Fruit fly (Drosophila melanogaster): ENCODE results near the gene Lsd-2.

The Lsd-2 gene

DNA sequence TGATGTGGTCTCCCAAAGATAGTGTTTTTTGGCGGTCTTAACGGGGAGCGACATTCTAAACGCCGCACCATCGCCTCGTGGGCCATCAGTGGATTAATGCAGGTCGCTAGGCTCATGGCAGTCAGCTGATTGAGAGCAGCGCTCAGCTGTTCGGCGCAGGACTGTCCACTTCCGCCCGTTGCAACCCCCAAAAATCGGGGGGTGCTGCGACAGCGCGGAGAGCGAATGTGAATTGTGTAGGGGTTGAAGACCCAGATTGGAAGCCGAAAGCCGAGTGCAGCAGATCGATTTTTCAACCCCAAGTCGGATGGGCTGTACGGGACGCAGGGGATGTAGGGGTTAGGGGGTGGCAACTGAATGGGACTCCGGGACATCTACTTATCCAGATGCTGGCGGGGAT is 13.4 kb downstream of the Lsd-2 start (continued):
- TF ChIP-seq pzg (GFP tag; optimal IDR thresholded peaks at IDR 0.05), result peak; percentile 26
- peak; percentile 98 for TF ChIP-seq onecut (GFP tag; IDR thresholded peaks at IDR 0.05)
- TF ChIP-seq CG17361 (GFP tag; IDR thresholded peaks at IDR 0.05), result no peak

DNA sequence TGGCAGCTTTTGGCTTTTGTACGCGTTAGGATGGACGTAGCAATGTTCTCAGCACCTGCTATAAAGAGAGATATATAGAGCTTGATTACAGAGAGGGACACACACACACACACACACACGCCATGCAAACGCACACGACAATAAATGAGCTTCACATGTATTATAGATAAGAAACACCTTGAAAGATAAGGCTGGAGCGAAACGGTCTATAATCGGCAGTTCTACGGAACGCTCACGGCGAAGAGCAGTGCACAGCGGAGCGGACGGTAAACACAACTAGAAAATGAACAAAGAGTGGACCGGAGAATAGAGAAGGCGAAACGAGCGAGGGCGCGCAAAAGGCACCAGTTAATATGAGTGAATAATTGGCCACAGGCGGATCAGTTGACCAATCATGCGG is 27.3 kb downstream of the Lsd-2 start:
- peak; percentile 52 for TF ChIP-seq CG10543 (GFP tag; optimal IDR thresholded peaks at IDR 0.05)
- TF ChIP-seq CG18764 (GFP tag; optimal IDR thresholded peaks at IDR 0.05), result no peak
- peak; percentile 22 for TF ChIP-seq Med (GFP tag)
- peak; percentile 52 for TF ChIP-seq exex (tag; optimal IDR thresholded peaks at IDR 0.05)
- TF ChIP-seq CG12744 (GFP tag; optimal IDR thresholded peaks at IDR 0.05), result no peak
- TF ChIP-seq CG9437 (GFP tag; optimal IDR thresholded peaks at IDR 0.05), result no peak
- TF ChIP-seq grn (GFP tag; optimal IDR thresholded peaks at IDR 0.05), result peak; percentile 36
- no peak for TF ChIP-seq lilli (GFP tag; optimal IDR thresholded peaks at IDR 0.05)
- TF ChIP-seq Trl (optimal IDR thresholded peaks at IDR 0.05), result peak; percentile 10 to 72
- TF ChIP-seq Trl (GFP tag; optimal IDR thresholded peaks at IDR 0.05), result no peak
- peak; percentile 77 for TF ChIP-seq pros (GFP tag; optimal IDR thresholded peaks at IDR 0.05)
- TF ChIP-seq GATAe (GFP tag; conservative IDR thresholded peaks at IDR 0.05), result peak; percentile 86
- no peak for TF ChIP-seq CG18011 (GFP tag; optimal IDR thresholded peaks at IDR 0.05)
- TF ChIP-seq CG34376 (GFP tag; optimal IDR thresholded peaks at IDR 0.05), result peak; percentile 62
- TF ChIP-seq Oli (tag; optimal IDR thresholded peaks at IDR 0.05), result no peak
- TF ChIP-seq z (GFP tag; IDR thresholded peaks at IDR 0.05), result peak; percentile 55; the same call in 2 of the 3 replicates
- TF ChIP-seq lab (GFP tag; optimal IDR thresholded peaks at IDR 0.05), result peak; percentile 25
- no peak for TF ChIP-seq Dfd (GFP tag; optimal IDR thresholded peaks at IDR 0.05)
- TF ChIP-seq chinmo (GFP tag; IDR thresholded peaks at IDR 0.05; ENCODE audit: partially characterized antibody), result peak; percentile 78; the same call in 1 of the 4 replicates
- peak; percentile 10 for TF ChIP-seq pfk (GFP tag; optimal IDR thresholded peaks at IDR 0.05)
- TF ChIP-seq ftz-f1 (GFP tag; optimal IDR thresholded peaks at IDR 0.05), result peak; percentile 88
- TF ChIP-seq NfI (GFP tag; optimal IDR thresholded peaks at IDR 0.05), result no peak
- TF ChIP-seq mirr (GFP tag; optimal IDR thresholded peaks at IDR 0.05), result peak; percentile 39
- TF ChIP-seq HHEX (GFP tag; optimal IDR thresholded peaks at IDR 0.05), result no peak
- TF ChIP-seq dysf (GFP tag; IDR thresholded peaks at IDR 0.05), result no peak
- TF ChIP-seq cg (GFP tag; optimal IDR thresholded peaks at IDR 0.05), result peak; percentile 76
- TF ChIP-seq sug (tag; optimal IDR thresholded peaks at IDR 0.05), result peak; percentile 26
- TF ChIP-seq CG15479 (GFP tag; optimal IDR thresholded peaks at IDR 0.05), result no peak

dm6 chrX:15045608-15046007 is 30.4 kb downstream of the Lsd-2 start:
- TF ChIP-seq zen2 (GFP tag; IDR thresholded peaks at IDR 0.05; ENCODE audit: partially characterized antibody) (no peak), z (GFP tag; IDR thresholded peaks at IDR 0.05) (peak; percentile 69; the same call in 1 of the 3 replicates), nom (GFP tag; optimal IDR thresholded peaks at IDR 0.05) (peak; percentile 19), CG6654 (GFP tag; optimal IDR thresholded peaks at IDR 0.05) (peak; percentile 50), Med (GFP tag) (peak; percentile 16), grn (GFP tag; optimal IDR thresholded peaks at IDR 0.05) (peak; percentile 42), fd3F (GFP tag; optimal IDR thresholded peaks at IDR 0.05) (no peak), CG9609 (GFP tag; optimal IDR thresholded peaks at IDR 0.05) (no peak), GATAe (GFP tag; conservative IDR thresholded peaks at IDR 0.05) (peak; percentile 28; the same call in 1 of the 2 replicates)
